Worm (Caenorhabditis elegans) whole organism, L2 larva: ENCODE results near the gene scl-8.

ENCODE experiments used
- F13H6.1 ChIP-seq: sonication (generic microtip); optimal IDR thresholded peaks from 2 replicates; lab custom pipeline; 2016; ENCODE audit warnings: missing genetic modification characterization, missing compliant biosample characterization
- ama-1 ChIP-seq: fragments of 150-350 bp; optimal IDR thresholded peaks from 2 replicates; lab custom pipeline; 2018; ENCODE audit warnings: inconsistent platforms
- blmp-1 ChIP-seq: sonication (generic microtip); optimal IDR thresholded peaks from 2 replicates; lab custom pipeline; 2017; ENCODE audit warnings: missing genetic modification characterization, mild to moderate bottlenecking, missing compliant biosample characterization, antibody characterized with exemption, moderate library complexity; ENCODE audit not compliant: insufficient read depth
- ceh-82 ChIP-seq: fragments of 150-350 bp; optimal IDR thresholded peaks from 2 replicates; lab custom pipeline; 2014; ENCODE audit warnings: missing biosample characterization, missing genetic modification characterization
- lin-13 ChIP-seq: fragments of 150-350 bp; optimal IDR thresholded peaks from 2 replicates; lab custom pipeline; 2014; ENCODE audit warnings: missing biosample characterization, missing genetic modification reagents, missing genetic modification characterization
- nhr-237 ChIP-seq: fragments of 150-350 bp; optimal IDR thresholded peaks from 2 replicates; lab custom pipeline; 2014; ENCODE audit warnings: missing biosample characterization, missing genetic modification characterization
- zag-1 ChIP-seq: fragments of 150-350 bp; optimal IDR thresholded peaks from 2 replicates; lab custom pipeline; 2014; ENCODE audit warnings: missing biosample characterization, missing genetic modification characterization

ce11 chrIV:13108430-13108829 is 36.9 kb downstream of the scl-8 start:
- TF ChIP-seq nhr-237 (tag; lab: Kevin White, UChicago) (no peak), lin-13 (GFP tag; lab: Kevin White, UChicago) (no peak), ceh-82 (tag; lab: Kevin White, UChicago) (no peak), F13H6.1 (tag; lab: Kevin White, UChicago) (no peak), zag-1 (tag; lab: Kevin White, UChicago) (no peak), ama-1 (lab: Kevin White, UChicago) (no peak), blmp-1 (tag; lab: Kevin White, UChicago) (no peak)
